Fruit fly (Drosophila melanogaster): ENCODE results near the gene CG31391.
A peak's percentile ranks its signal among the peaks of the same experiment; 100 is the strongest.

CG31391 gene

dm6 chr3R:10688835-10689234 lies 16.0 kb downstream of the CG31391 start (continued):
- peak; percentile 21 for TF ChIP-seq tio (GFP tag; optimal IDR thresholded peaks at IDR 0.05)
- no peak for TF ChIP-seq pho (GFP tag; optimal IDR thresholded peaks at IDR 0.05)
- TF ChIP-seq dm (GFP tag; optimal IDR thresholded peaks at IDR 0.05), result no peak
- no peak for TF ChIP-seq Nf-YA (GFP tag; IDR thresholded peaks at IDR 0.05)
- TF ChIP-seq CG17186 (GFP tag; optimal IDR thresholded peaks at IDR 0.05), result no peak
- TF ChIP-seq CG34376 (GFP tag; optimal IDR thresholded peaks at IDR 0.05), result no peak
- no peak for TF ChIP-seq zen (tag; optimal IDR thresholded peaks at IDR 0.05)
- no peak for TF ChIP-seq nau (GFP tag; optimal IDR thresholded peaks at IDR 0.05)
- no peak for TF ChIP-seq gfzf (GFP tag; optimal IDR thresholded peaks at IDR 0.05)
- no peak for TF ChIP-seq sqz (GFP tag; optimal IDR thresholded peaks at IDR 0.05)
- no peak for TF ChIP-seq Dfd (GFP tag; optimal IDR thresholded peaks at IDR 0.05)
- TF ChIP-seq nerfin-1 (tag; optimal IDR thresholded peaks at IDR 0.05), result no peak
- TF ChIP-seq cad (GFP tag; optimal IDR thresholded peaks at IDR 0.05), result no peak
- TF ChIP-seq seq (GFP tag; IDR thresholded peaks at IDR 0.05), result no peak
- TF ChIP-seq CG7372 (GFP tag; IDR thresholded peaks at IDR 0.05), result no peak
- TF ChIP-seq eve (GFP tag; optimal IDR thresholded peaks at IDR 0.05), result no peak
- peak; percentile 75 for TF ChIP-seq Atf6 (GFP tag; IDR thresholded peaks at IDR 0.05)
- TF ChIP-seq CG7987 (GFP tag; optimal IDR thresholded peaks at IDR 0.05), result no peak
- TF ChIP-seq dysf (GFP tag; IDR thresholded peaks at IDR 0.05), result peak; percentile 80
- no peak for TF ChIP-seq CG6654 (GFP tag; optimal IDR thresholded peaks at IDR 0.05)
- TF ChIP-seq C15 (GFP tag; IDR thresholded peaks at IDR 0.05), result 0 out of 3 replicates have a peak, but pooled peaks have one; percentile 17
- TF ChIP-seq Sox100B (GFP tag; optimal IDR thresholded peaks at IDR 0.05), result no peak
- TF ChIP-seq CG17829 (tag; optimal IDR thresholded peaks at IDR 0.05), result peak; percentile 40
- peak; percentile 3 for TF ChIP-seq CG1647 (GFP tag; optimal IDR thresholded peaks at IDR 0.05)
- TF ChIP-seq Dbx (GFP tag; IDR thresholded peaks at IDR 0.05), result peak; percentile 66
- 0 out of 3 replicates have a peak, but pooled peaks have one; percentile 9 for TF ChIP-seq CG11093 (GFP tag; IDR thresholded peaks at IDR 0.05)
- no peak for TF ChIP-seq sisA (GFP tag; IDR thresholded peaks at IDR 0.05)
- TF ChIP-seq CG1529 (GFP tag; optimal IDR thresholded peaks at IDR 0.05), result no peak
- no peak for TF ChIP-seq Ets97D (GFP tag; optimal IDR thresholded peaks at IDR 0.05)
- no peak for TF ChIP-seq Lim3 (GFP tag; IDR thresholded peaks at IDR 0.05)
- TF ChIP-seq CG16813 (GFP tag; IDR thresholded peaks at IDR 0.05; ENCODE audit: partially characterized antibody), result no peak
- peak; percentile 60 for TF ChIP-seq PHDP (tag; optimal IDR thresholded peaks at IDR 0.05)
- TF ChIP-seq sr (GFP tag; IDR thresholded peaks at IDR 0.05), result no peak
- TF ChIP-seq CG31441 (GFP tag; IDR thresholded peaks at IDR 0.05), result peak; percentile 44; the same call in 1 of the 2 replicates
- TF ChIP-seq Lpt (GFP tag; optimal IDR thresholded peaks at IDR 0.05), result no peak
- no peak for TF ChIP-seq CG14667 (GFP tag; IDR thresholded peaks at IDR 0.05)
- TF ChIP-seq hb (GFP tag; IDR thresholded peaks at IDR 0.05; ENCODE audit: partially characterized antibody), result no peak
- no peak for TF ChIP-seq ap (GFP tag; IDR thresholded peaks at IDR 0.05)
- peak; percentile 68 for TF ChIP-seq sob (GFP tag; IDR thresholded peaks at IDR 0.05)
- no peak for TF ChIP-seq pfk (GFP tag; optimal IDR thresholded peaks at IDR 0.05)
- TF ChIP-seq ac (GFP tag; optimal IDR thresholded peaks at IDR 0.05), result no peak
- TF ChIP-seq CG15269 (tag; optimal IDR thresholded peaks at IDR 0.05), result peak; percentile 65
- TF ChIP-seq CG12104 (GFP tag; optimal IDR thresholded peaks at IDR 0.05), result no peak
- TF ChIP-seq B-H2 (GFP tag; optimal IDR thresholded peaks at IDR 0.05), result no peak
- peak; percentile 31 for TF ChIP-seq nmo (GFP tag; optimal IDR thresholded peaks at IDR 0.05)
- TF ChIP-seq TFAM (GFP tag; optimal IDR thresholded peaks at IDR 0.05), result no peak
- 0 out of 2 replicates have a peak, but pooled peaks have one; percentile 51 for TF ChIP-seq CG14014 (GFP tag; IDR thresholded peaks at IDR 0.05)
- no peak for TF ChIP-seq CG13287 (GFP tag; IDR thresholded peaks at IDR 0.05; ENCODE audit: partially characterized antibody)
- no peak for TF ChIP-seq CG13123 (GFP tag; optimal IDR thresholded peaks at IDR 0.05)
- peak; percentile 41 for TF ChIP-seq Abd-B (GFP tag; optimal IDR thresholded peaks at IDR 0.05)
- no peak for TF ChIP-seq shn (GFP tag; optimal IDR thresholded peaks at IDR 0.05)
- TF ChIP-seq Mes4 (GFP tag; optimal IDR thresholded peaks at IDR 0.05), result no peak

Data from whole organism, embryonic.